Fruit fly (Drosophila melanogaster): ENCODE results near the gene CG7840.

The CG7840 gene

DNA sequence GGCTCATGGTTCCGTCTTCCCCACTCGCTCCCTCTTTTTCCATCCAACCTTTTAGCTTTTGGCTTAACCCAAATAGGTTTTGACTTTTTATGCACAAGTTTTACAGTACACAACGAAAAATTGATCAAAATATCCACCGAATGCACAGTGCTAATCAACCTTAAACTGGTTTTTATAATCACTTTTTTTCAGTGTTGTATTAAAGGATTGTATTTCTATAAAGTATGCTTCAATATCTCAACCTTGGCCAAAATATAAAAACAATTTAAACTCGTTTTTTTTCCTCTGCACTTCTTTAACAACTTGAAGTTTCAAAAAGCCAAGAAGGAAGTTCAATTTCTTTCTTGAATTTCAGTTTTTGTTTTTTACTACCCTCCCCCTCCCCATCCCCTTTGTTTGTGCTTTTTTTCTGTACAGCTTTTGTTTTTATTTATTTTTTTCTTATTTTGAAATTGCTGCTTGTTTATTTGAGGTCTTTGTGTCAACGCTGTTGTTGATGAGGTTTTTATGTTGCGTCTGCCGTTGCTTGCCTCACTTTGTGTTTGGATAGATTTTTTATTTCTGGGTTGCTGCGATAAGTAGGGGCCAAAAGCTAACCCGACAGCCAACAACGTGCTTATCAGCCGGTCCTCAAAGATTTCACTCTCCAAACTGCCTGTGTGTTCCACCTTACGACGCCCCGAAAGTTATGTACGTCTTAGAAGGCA, 20.3 kb upstream of the CG7840 start (continued):
- TF ChIP-seq bowl (GFP tag; IDR thresholded peaks at IDR 0.05) (no peak), CG17802 (tag; optimal IDR thresholded peaks at IDR 0.05) (no peak), Hr78 (GFP tag; optimal IDR thresholded peaks at IDR 0.05) (peak in 1 of 2 experiments; percentile 37), CG14014 (GFP tag; IDR thresholded peaks at IDR 0.05) (no peak; the same call in 1 of the 2 replicates), CG15514 (GFP tag; optimal IDR thresholded peaks at IDR 0.05) (no peak), CG4404 (GFP tag; IDR thresholded peaks at IDR 0.05) (no peak), CG7745 (tag; optimal IDR thresholded peaks at IDR 0.05) (no peak), HmgZ (tag; optimal IDR thresholded peaks at IDR 0.05) (no peak), ATbp (GFP tag; optimal IDR thresholded peaks at IDR 0.05) (peak; percentile 80), CG17912 (GFP tag; optimal IDR thresholded peaks at IDR 0.05) (no peak), kni (GFP tag; optimal IDR thresholded peaks at IDR 0.05) (peak; percentile 40), grau (tag; optimal IDR thresholded peaks at IDR 0.05) (no peak), CG4820 (GFP tag; optimal IDR thresholded peaks at IDR 0.05) (no peak), tna (GFP tag; IDR thresholded peaks at IDR 0.05; ENCODE audit: partially characterized antibody) (no peak), CG15601 (tag; optimal IDR thresholded peaks at IDR 0.05) (peak; percentile 10), CG17829 (tag; optimal IDR thresholded peaks at IDR 0.05) (peak; percentile 5), D19B (GFP tag; optimal IDR thresholded peaks at IDR 0.05) (no peak), CG1792 (GFP tag; optimal IDR thresholded peaks at IDR 0.05) (no peak), Ssrp (tag; optimal IDR thresholded peaks at IDR 0.05) (peak; percentile 29), PHDP (tag; optimal IDR thresholded peaks at IDR 0.05) (peak; percentile 12), jumu (GFP tag; optimal IDR thresholded peaks at IDR 0.05) (no peak), tll (GFP tag; optimal IDR thresholded peaks at IDR 0.05) (no peak), Dbx (GFP tag; IDR thresholded peaks at IDR 0.05) (no peak), Dek (tag; optimal IDR thresholded peaks at IDR 0.05) (no peak), CG10267 (tag; optimal IDR thresholded peaks at IDR 0.05) (peak; percentile 3), phol (tag; optimal IDR thresholded peaks at IDR 0.05) (peak; percentile 47), Bgb (GFP tag; IDR thresholded peaks at IDR 0.05; ENCODE audit: partially characterized antibody) (no peak), Scr (GFP tag; IDR thresholded peaks at IDR 0.05; ENCODE audit: partially characterized antibody) (no peak), CG1233 (GFP tag; optimal IDR thresholded peaks at IDR 0.05) (no peak), Ets65A (GFP tag) (no peak), CG33213 (GFP tag; optimal IDR thresholded peaks at IDR 0.05) (no peak), Vsx1 (GFP tag; optimal IDR thresholded peaks at IDR 0.05) (peak; percentile 9), sqz (GFP tag; optimal IDR thresholded peaks at IDR 0.05) (peak; percentile 76), salm (tag; optimal IDR thresholded peaks at IDR 0.05) (no peak), CG30020 (tag; optimal IDR thresholded peaks at IDR 0.05) (no peak), CG13775 (GFP tag; optimal IDR thresholded peaks at IDR 0.05) (no peak), CG11504 (tag; optimal IDR thresholded peaks at IDR 0.05) (peak; percentile 60), Oli (tag; optimal IDR thresholded peaks at IDR 0.05) (peak; percentile 40), Ada2b (GFP tag; IDR thresholded peaks at IDR 0.05) (0 out of 2 replicates have a peak, but pooled peaks have one; percentile 16), ken (GFP tag; IDR thresholded peaks at IDR 0.05) (no peak), B-H1 (GFP tag; IDR thresholded peaks at IDR 0.05) (no peak), CG12769 (tag; optimal IDR thresholded peaks at IDR 0.05) (no peak), oc (tag; optimal IDR thresholded peaks at IDR 0.05) (no peak), Hmx (GFP tag; optimal IDR thresholded peaks at IDR 0.05) (no peak), CG17385 (GFP tag; optimal IDR thresholded peaks at IDR 0.05) (peak; percentile 6), CG4617 (GFP tag; optimal IDR thresholded peaks at IDR 0.05; ENCODE audit: borderline replicate concordance) (no peak), CG16779 (GFP tag; IDR thresholded peaks at IDR 0.05) (no peak), ewg (GFP tag; optimal IDR thresholded peaks at IDR 0.05) (peak; percentile 11)

Data from whole organism, embryonic.